Fruit fly (Drosophila melanogaster): Measurements from ENCODE around the gene CG7295.

DNA sequence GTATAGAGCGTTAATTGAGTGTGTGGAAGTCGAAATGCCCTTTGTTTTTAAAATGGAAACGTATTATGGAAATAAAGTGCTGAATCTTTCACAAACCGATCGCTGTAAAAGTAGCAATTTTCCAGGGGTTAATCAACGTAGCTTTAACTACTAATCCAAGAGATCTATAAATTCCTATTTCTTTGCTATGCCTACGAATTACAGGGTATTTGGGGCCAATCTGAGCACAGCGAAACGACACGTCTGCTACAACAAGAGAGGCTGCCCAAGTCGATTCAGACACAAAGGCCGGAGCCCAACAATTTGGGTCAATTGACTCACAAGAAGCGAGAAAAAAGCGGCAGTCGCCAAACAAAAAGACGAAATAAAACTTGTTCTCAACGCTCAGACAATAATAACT, 37.5 kb downstream of the CG7295 start:
- no peak for TF ChIP-seq Myc (optimal IDR thresholded peaks at IDR 0.05)
- no peak for TF ChIP-seq ttk (optimal IDR thresholded peaks at IDR 0.05)
- no peak for TF ChIP-seq psq (optimal IDR thresholded peaks at IDR 0.05)
